Worm (Caenorhabditis elegans): ENCODE measurements around the gene F44E5.17.

The F44E5.17 gene

ce11 chrII:11749490-11750172 lies 1.2 kb upstream of the F44E5.17 start (continued):
- TF ChIP-seq egl-27 (tag; optimal IDR thresholded peaks at IDR 0.05) (peak; percentile 51), unc-55 (GFP tag; optimal IDR thresholded peaks at IDR 0.05) (peak; percentile 80), nhr-25 (tag; optimal IDR thresholded peaks at IDR 0.05) (peak; percentile 65), mdl-1 (tag; optimal IDR thresholded peaks at IDR 0.05) (peak; percentile 68 to 69), nhr-6 (tag; optimal IDR thresholded peaks at IDR 0.05) (peak; percentile 64), alr-1 (tag; optimal IDR thresholded peaks at IDR 0.05) (no peak), skn-1 (tag; optimal IDR thresholded peaks at IDR 0.05) (no peak), mbf-1 (tag; optimal IDR thresholded peaks at IDR 0.05) (no peak), aly-2 (tag; optimal IDR thresholded peaks at IDR 0.05) (no peak), blmp-1 (tag; optimal IDR thresholded peaks at IDR 0.05; ENCODE audit: insufficient read depth) (no peak), peb-1 (tag; optimal IDR thresholded peaks at IDR 0.05) (no peak), ceh-16 (tag; optimal IDR thresholded peaks at IDR 0.05) (peak; percentile 53)

ce11 chrII:11747889-11748288 lies 505 bp downstream of the F44E5.17 start:
- TF ChIP-seq unc-55 (GFP tag; optimal IDR thresholded peaks at IDR 0.05), result peak; percentile 33
- TF ChIP-seq lsy-2 (tag; optimal IDR thresholded peaks at IDR 0.05), result peak; percentile 29 to 92
- no peak for TF ChIP-seq mdl-1 (tag; optimal IDR thresholded peaks at IDR 0.05)
- TF ChIP-seq Y55F3AM.14 (GFP tag; optimal IDR thresholded peaks at IDR 0.05), result no peak
- TF ChIP-seq lin-13 (GFP tag; optimal IDR thresholded peaks at IDR 0.05), result peak; percentile 8
- TF ChIP-seq R02D3.7 (tag; optimal IDR thresholded peaks at IDR 0.05), result no peak

DNA sequence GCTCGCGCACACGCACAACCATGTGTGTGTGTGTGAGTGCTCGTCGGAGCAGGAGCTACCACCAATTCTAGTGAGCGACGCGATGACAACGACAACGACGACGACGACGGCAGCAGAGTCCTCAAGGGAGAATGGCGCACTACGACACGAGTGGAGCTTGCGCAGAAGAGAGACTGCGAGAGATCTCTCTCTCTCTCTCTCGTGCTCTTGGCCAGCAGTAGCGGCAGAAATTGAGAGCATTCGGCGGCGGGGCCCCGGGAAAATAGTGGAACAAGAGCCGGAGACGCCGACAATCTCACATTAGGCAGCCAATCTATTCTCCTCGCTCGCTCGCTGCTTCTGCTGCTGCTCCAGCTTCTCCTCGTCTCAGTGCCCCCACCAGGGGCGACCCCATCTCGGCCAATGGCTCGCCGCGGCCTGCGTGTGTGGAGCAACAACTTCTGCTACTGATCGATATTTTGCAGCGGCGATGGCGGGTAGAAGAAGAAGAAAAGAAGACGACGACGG lies 1.6 kb downstream of the F44E5.17 start:
- TF ChIP-seq aly-2 (tag; optimal IDR thresholded peaks at IDR 0.05) (no peak), crh-2 (tag; optimal IDR thresholded peaks at IDR 0.05) (peak; percentile 26), nhr-23 (tag; optimal IDR thresholded peaks at IDR 0.05) (no peak), alr-1 (tag; optimal IDR thresholded peaks at IDR 0.05) (no peak), zag-1 (tag; optimal IDR thresholded peaks at IDR 0.05) (peak; percentile 90), elt-3 (tag; optimal IDR thresholded peaks at IDR 0.05) (no peak), fos-1 (tag; optimal IDR thresholded peaks at IDR 0.05) (peak; percentile 14), ztf-11 (tag; optimal IDR thresholded peaks at IDR 0.05) (peak; percentile 29), Y55F3AM.14 (GFP tag; optimal IDR thresholded peaks at IDR 0.05) (peak; percentile 72), nhr-6 (tag; optimal IDR thresholded peaks at IDR 0.05) (no peak), lin-39 (tag; optimal IDR thresholded peaks at IDR 0.05) (no peak), C34F6.9 (tag; optimal IDR thresholded peaks at IDR 0.05) (peak; percentile 68), snpc-4 (tag; optimal IDR thresholded peaks at IDR 0.05) (no peak), mab-5 (tag; optimal IDR thresholded peaks at IDR 0.05) (peak; percentile 33), ztf-4 (tag; optimal IDR thresholded peaks at IDR 0.05) (peak; percentile 66), lin-13 (GFP tag; optimal IDR thresholded peaks at IDR 0.05) (peak; percentile 19), lsy-2 (tag; optimal IDR thresholded peaks at IDR 0.05) (peak; percentile 34 to 62), peb-1 (tag; optimal IDR thresholded peaks at IDR 0.05) (no peak), nhr-129 (tag; optimal IDR thresholded peaks at IDR 0.05) (peak; percentile 78), sem-4 (tag; optimal IDR thresholded peaks at IDR 0.05) (no peak), nhr-10 (tag; optimal IDR thresholded peaks at IDR 0.05) (no peak), mdl-1 (tag; optimal IDR thresholded peaks at IDR 0.05) (peak; percentile 49 to 76), unc-55 (GFP tag; optimal IDR thresholded peaks at IDR 0.05) (peak; percentile 59), unc-39 (tag; optimal IDR thresholded peaks at IDR 0.05) (no peak), lin-11 (tag; optimal IDR thresholded peaks at IDR 0.05) (peak; percentile 72), mbf-1 (tag; optimal IDR thresholded peaks at IDR 0.05) (no peak), F13H6.1 (tag; optimal IDR thresholded peaks at IDR 0.05) (peak; percentile 88), egl-27 (tag; optimal IDR thresholded peaks at IDR 0.05) (peak; percentile 2), nhr-21 (tag; optimal IDR thresholded peaks at IDR 0.05) (peak; percentile 15), nhr-11 (tag; optimal IDR thresholded peaks at IDR 0.05) (no peak), unc-62 (GFP tag; optimal IDR thresholded peaks at IDR 0.05) (no peak), ceh-82 (tag; optimal IDR thresholded peaks at IDR 0.05) (peak; percentile 39), sma-9 (GFP tag; optimal IDR thresholded peaks at IDR 0.05) (peak; percentile 53), sma-9 (tag; optimal IDR thresholded peaks at IDR 0.05) (no peak)

Measured in whole organism, L2 larva.